Worm (Caenorhabditis elegans) whole organism, L3 larva: ENCODE data around the gene ZK682.7.

ENCODE experiments used
- elt-3 ChIP-seq, 3 experiments: fragments of 150-350 bp in 1 of 3; sonication (generic microtip) in 2 of 3; optimal IDR thresholded peaks; 2 replicates in 2 of 3; 4 replicates in 1 of 3; lab custom pipeline; 2014 to 2017; ENCODE audit warnings: missing biosample characterization in 3 of 3, missing genetic modification characterization in 3 of 3
- fkh-10 ChIP-seq: sonication (generic microtip); optimal IDR thresholded peaks from 2 replicates; lab custom pipeline; 2017; ENCODE audit warnings: missing biosample characterization, missing genetic modification reagents, missing genetic modification characterization
- jun-1 ChIP-seq: fragments of 150-350 bp; optimal IDR thresholded peaks from 2 replicates; lab custom pipeline; 2014; ENCODE audit warnings: missing biosample characterization, missing genetic modification reagents, missing genetic modification characterization
- nhr-11 ChIP-seq: fragments of 150-350 bp; optimal IDR thresholded peaks from 2 replicates; lab custom pipeline; 2014; ENCODE audit warnings: missing biosample characterization, missing genetic modification characterization
- nhr-28 ChIP-seq: fragments of 150-350 bp; optimal IDR thresholded peaks from 2 replicates; lab custom pipeline; 2014; ENCODE audit warnings: missing biosample characterization, missing genetic modification characterization
- nhr-67 ChIP-seq: fragments of 150-350 bp; optimal IDR thresholded peaks from 2 replicates; lab custom pipeline; 2014; ENCODE audit warnings: missing biosample characterization, missing genetic modification characterization
- nhr-77 ChIP-seq: fragments of 150-350 bp; optimal IDR thresholded peaks from 2 replicates; lab custom pipeline; 2014; ENCODE audit warnings: missing biosample characterization, missing genetic modification characterization
- ztf-4 ChIP-seq: fragments of 150-350 bp; optimal IDR thresholded peaks from 2 replicates; lab custom pipeline; 2014; ENCODE audit warnings: missing biosample characterization, missing genetic modification characterization

ce11 chrV:9262708-9263107 lies 29.3 kb downstream of the ZK682.7 start:
- TF ChIP-seq fkh-10 (GFP tag; lab: Kevin White, UChicago) (no peak), nhr-67 (tag; lab: Kevin White, UChicago) (no peak), ztf-4 (no peak), nhr-28 (no peak), jun-1 (tag; lab: Kevin White, UChicago) (no peak), nhr-77 (tag; lab: Kevin White, UChicago) (no peak), elt-3 (tag; optimal IDR thresholded peaks at IDR 0.05; lab: Kevin White, UChicago) (no peak), nhr-11 (no peak)
